Fruit fly (Drosophila melanogaster) whole organism, larva: ENCODE results near the gene CG12531.

Experiments used
- noc ChIP-seq: fragments of 200-800 bp; sonication (Bioruptor generic); optimal IDR thresholded peaks from 3 replicates; lab custom pipeline; 2019; ENCODE audit warnings: missing biosample characterization, mild to moderate bottlenecking, missing genetic modification characterization, moderate library complexity

Gene CG12531

dm6 chrX:19754705-19755403, 36.1 kb downstream of the CG12531 start:
- no peak for TF ChIP-seq noc (tag; lab: Kevin White, UChicago)

- TF ChIP-seq noc (tag; lab: Kevin White, UChicago), result no peak
These were observed 43.4 kb downstream of the CG12531 start for dm6 chrX:19762167-19762566.

- no peak for TF ChIP-seq noc (tag; lab: Kevin White, UChicago)
These were observed 44.8 kb downstream of the CG12531 start for dm6 chrX:19763440-19764002.

dm6 chrX:19764824-19765489, 46.2 kb downstream of the CG12531 start, which contains the start of gene CG12702:
TSS of gene CG12702 (minus strand) at chrX:19764874.
- no peak for TF ChIP-seq noc (tag; lab: Kevin White, UChicago)

- no peak for TF ChIP-seq noc (tag; lab: Kevin White, UChicago)
These were observed 46.9 kb downstream of the CG12531 start for dm6 chrX:19765490-19766212.

- TF ChIP-seq noc (tag; lab: Kevin White, UChicago), result no peak
These were observed 51.2 kb downstream of the CG12531 start for dm6 chrX:19769821-19770519.

dm6 chrX:19772002-19772622, 53.4 kb downstream of the CG12531 start:
- no peak for TF ChIP-seq noc (tag; lab: Kevin White, UChicago)

dm6 chrX:19773734-19774702, 55.3 kb downstream of the CG12531 start:
- TF ChIP-seq noc (tag; lab: Kevin White, UChicago), result no peak

dm6 chrX:19775055-19775645, 56.4 kb downstream of the CG12531 start:
- no peak for TF ChIP-seq noc (tag; lab: Kevin White, UChicago)
